Fruit fly (Drosophila melanogaster) whole organism, adult: ENCODE data around the gene MED15.

Experiments used
- CG14711 ChIP-seq: fragments of 200-800 bp; sonication (Bioruptor generic); optimal IDR thresholded peaks from 2 replicates; lab custom pipeline; 2018; ENCODE audit warnings: missing biosample characterization, mild to moderate bottlenecking, missing genetic modification characterization, moderate library complexity
- CG1620 ChIP-seq: fragments of 200-800 bp; sonication (Bioruptor generic); optimal IDR thresholded peaks from 2 replicates; lab custom pipeline; 2016; ENCODE audit warnings: missing biosample characterization, missing genetic modification characterization
- CG5204 ChIP-seq: fragments of 200-800 bp; sonication (Bioruptor generic); optimal IDR thresholded peaks from 2 replicates; lab custom pipeline; 2016; ENCODE audit warnings: missing biosample characterization, missing genetic modification characterization
- Crg-1 ChIP-seq: fragments of 200-800 bp; sonication (Bioruptor generic); optimal IDR thresholded peaks from 2 replicates; lab custom pipeline; 2016; ENCODE audit warnings: missing biosample characterization, missing genetic modification characterization
- bab1 ChIP-seq: fragments of 200-800 bp; sonication (Bioruptor generic); optimal IDR thresholded peaks from 3 replicates; lab custom pipeline; 2019; ENCODE audit warnings: missing biosample characterization, mild to moderate bottlenecking, missing genetic modification characterization, moderate library complexity
- cic ChIP-seq: fragments of 200-800 bp; sonication (Bioruptor generic); optimal IDR thresholded peaks from 2 replicates; lab custom pipeline; 2017; ENCODE audit warnings: missing biosample characterization, mild to moderate bottlenecking, missing genetic modification characterization, moderate library complexity
- ovo ChIP-seq: fragments of 200-800 bp; sonication (Bioruptor generic); optimal IDR thresholded peaks from 2 replicates; lab custom pipeline; 2016; ENCODE audit warnings: missing biosample characterization, missing genetic modification characterization
- pad ChIP-seq: fragments of 200-800 bp; sonication (Bioruptor generic); optimal IDR thresholded peaks from 3 replicates; lab custom pipeline; 2017; ENCODE audit warnings: missing biosample characterization, missing genetic modification characterization, mild to moderate bottlenecking, moderate library complexity, missing genetic modification reagents

DNA sequence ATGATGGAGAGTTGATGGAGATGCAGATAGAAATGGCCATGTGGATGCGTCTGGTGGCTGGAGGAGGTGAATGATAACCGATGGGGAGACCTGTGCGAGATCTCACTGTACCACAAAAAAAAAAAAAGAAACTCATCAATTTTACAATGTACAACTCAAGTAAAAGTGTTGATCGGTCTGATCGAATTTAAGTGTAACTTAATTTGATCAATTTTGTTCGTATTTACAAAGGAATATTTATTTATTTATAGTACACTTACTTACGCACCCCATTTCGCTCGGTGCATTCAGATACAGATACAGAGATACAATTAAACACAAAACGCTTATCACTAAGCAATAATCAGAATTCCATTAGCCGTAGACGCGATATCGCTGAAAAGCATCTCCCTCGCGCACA lies 49.9 kb downstream of the MED15 start:
- TF ChIP-seq pad (GFP tag; lab: Kevin White, UChicago) (no peak), CG14711 (tag; lab: Kevin White, UChicago) (no peak), CG1620 (no peak), CG5204 (GFP tag; lab: Kevin White, UChicago) (no peak), Crg-1 (no peak), ovo (GFP tag; lab: Kevin White, UChicago) (no peak), cic (GFP tag; lab: Kevin White, UChicago) (no peak), bab1 (no peak)
